Worm (Caenorhabditis elegans): Measurements from ENCODE around the gene csn-4.
A peak's percentile ranks its signal among the peaks of the same experiment; 100 is the strongest.

- TF ChIP-seq rbr-2 (tag; optimal IDR thresholded peaks at IDR 0.05) = no peak
- no peak for TF ChIP-seq F49E8.2 (tag; optimal IDR thresholded peaks at IDR 0.05; ENCODE audit: borderline replicate concordance)
- TF ChIP-seq nhr-25 (tag; optimal IDR thresholded peaks at IDR 0.05; ENCODE audit: borderline replicate concordance, insufficient read depth) = no peak
- TF ChIP-seq daf-16 (GFP tag; optimal IDR thresholded peaks at IDR 0.05) = no peak
- no peak for TF ChIP-seq daf-16 (tag; optimal IDR thresholded peaks at IDR 0.05)
- no peak for TF ChIP-seq nhr-77 (tag; optimal IDR thresholded peaks at IDR 0.05)
- no peak for TF ChIP-seq hmg-1.1 (GFP tag; IDR thresholded peaks at IDR 0.05)
- TF ChIP-seq aly-2 (tag; optimal IDR thresholded peaks at IDR 0.05) = no peak
- no peak for TF ChIP-seq nhr-6 (tag; optimal IDR thresholded peaks at IDR 0.05)
- TF ChIP-seq ama-1 (optimal IDR thresholded peaks at IDR 0.05) = peak; percentile 41
- TF ChIP-seq dmd-9 (GFP tag; IDR thresholded peaks at IDR 0.05) = no peak
- no peak for TF ChIP-seq pqm-1 (tag; optimal IDR thresholded peaks at IDR 0.05)
Observed at ce11 chrIV:1107190-1107589, 20.4 kb upstream of the csn-4 start, which contains the start of gene ost-1.
